Worm (Caenorhabditis elegans) whole organism, young adult: ENCODE data around the gene puf-5.
A peak's percentile ranks its signal among the peaks of the same experiment; 100 is the strongest.

Experiments used
- B0019.2 ChIP-seq: fragments of 200-800 bp; sonication (Bioruptor generic); conservative IDR thresholded peaks from 2 replicates; pipeline ENCODE4 v1.3.6; 2022; ENCODE audit warnings: missing genetic modification reagents, missing genetic modification characterization, missing compliant biosample characterization
- F10E7.11 ChIP-seq: sonication (generic microtip); optimal IDR thresholded peaks from 2 replicates; lab custom pipeline; 2017; ENCODE audit warnings: mild to moderate bottlenecking, missing genetic modification characterization, moderate library complexity, missing compliant biosample characterization
- F37B4.10 ChIP-seq: fragments of 200-800 bp; sonication (Bioruptor generic); IDR thresholded peaks from 2 replicates; pipeline ENCODE4 v1.3.6; 2022; ENCODE audit warnings: missing genetic modification characterization, missing compliant biosample characterization
- F39B2.1 ChIP-seq: fragments of 200-800 bp; sonication (Bioruptor generic); IDR thresholded peaks from 2 replicates; pipeline ENCODE4 v1.3.6; 2022; ENCODE audit warnings: missing genetic modification reagents, missing genetic modification characterization, missing compliant biosample characterization
- F52B5.7 ChIP-seq: sonication (generic microtip); optimal IDR thresholded peaks from 2 replicates; lab custom pipeline; 2016; ENCODE audit warnings: mild to moderate bottlenecking, missing genetic modification characterization, missing compliant biosample characterization
- K12H6.12 ChIP-seq: fragments of 200-800 bp; sonication (Bioruptor generic); optimal IDR thresholded peaks from 2 replicates; lab custom pipeline; 2018; ENCODE audit warnings: mild to moderate bottlenecking, missing genetic modification characterization, missing compliant biosample characterization
- T26A5.8 ChIP-seq: sonication (generic microtip); optimal IDR thresholded peaks from 2 replicates; lab custom pipeline; 2016; ENCODE audit warnings: missing genetic modification characterization, missing compliant biosample characterization
- Y56A3A.18 ChIP-seq: fragments of 200-800 bp; sonication (Bioruptor generic); IDR thresholded peaks from 2 replicates; pipeline ENCODE4 v1.3.6; 2022; ENCODE audit warnings: missing genetic modification reagents, missing genetic modification characterization, missing compliant biosample characterization
- Y79H2A.3 ChIP-seq: fragments of 200-800 bp; sonication (Bioruptor generic); conservative IDR thresholded peaks from 2 replicates; pipeline ENCODE4 v1.3.6; 2022; ENCODE audit warnings: missing genetic modification reagents, missing genetic modification characterization, missing compliant biosample characterization
- Y95B8A.8 ChIP-seq: fragments of 200-800 bp; sonication (Bioruptor generic); IDR thresholded peaks from 2 replicates; pipeline ENCODE4 v1.3.6; 2022; ENCODE audit warnings: missing genetic modification reagents, missing genetic modification characterization, missing compliant biosample characterization
- aptf-3 ChIP-seq: fragments of 200-800 bp; sonication (Bioruptor generic); IDR thresholded peaks from 2 replicates; pipeline ENCODE4 v1.3.6; 2022; ENCODE audit warnings: missing genetic modification characterization, missing compliant biosample characterization
- bed-2 ChIP-seq: fragments of 200-800 bp; sonication (Bioruptor generic); IDR thresholded peaks from 2 replicates; pipeline ENCODE4 v1.3.6; 2022; ENCODE audit warnings: missing genetic modification reagents, missing genetic modification characterization, missing compliant biosample characterization
- cebp-1 ChIP-seq, 2 experiments: fragments of 200-800 bp in 1 of 2; sonication (Bioruptor generic) in 1 of 2; sonication (generic microtip) in 1 of 2; IDR thresholded peaks in 1 of 2; optimal IDR thresholded peaks in 1 of 2; 2 replicates each; pipeline versions ENCODE4 v1.3.6 to Lab custom; 2017 to 2022; ENCODE audit warnings: missing compliant biosample characterization in 2 of 2, missing genetic modification characterization in 2 of 2, mild to moderate bottlenecking in 1 of 2, missing genetic modification reagents in 1 of 2, moderate library complexity in 1 of 2
- ceh-100 ChIP-seq: fragments of 200-800 bp; sonication (Bioruptor generic); IDR thresholded peaks from 2 replicates; pipeline ENCODE4 v1.3.6; 2022; ENCODE audit warnings: missing genetic modification reagents, missing genetic modification characterization, missing compliant biosample characterization
- ceh-40 ChIP-seq: fragments of 200-800 bp; sonication (Bioruptor generic); IDR thresholded peaks from 2 replicates; pipeline ENCODE4 v1.3.6; 2022; ENCODE audit warnings: missing genetic modification characterization, missing compliant biosample characterization
- dox-1 ChIP-seq: fragments of 200-800 bp; sonication (Bioruptor generic); IDR thresholded peaks from 2 replicates; pipeline ENCODE4 v1.3.6; 2022; ENCODE audit warnings: missing genetic modification reagents, missing genetic modification characterization, missing compliant biosample characterization
- gei-17 ChIP-seq: fragments of 200-800 bp; sonication (Bioruptor generic); optimal IDR thresholded peaks from 2 replicates; lab custom pipeline; 2018; ENCODE audit warnings: mild to moderate bottlenecking, missing genetic modification characterization, missing compliant biosample characterization
- hlh-12 ChIP-seq: sonication (generic microtip); optimal IDR thresholded peaks from 2 replicates; lab custom pipeline; 2016; ENCODE audit warnings: missing genetic modification characterization, missing compliant biosample characterization
- hlh-26 ChIP-seq: fragments of 200-800 bp; sonication (Bioruptor generic); conservative IDR thresholded peaks from 2 replicates; pipeline ENCODE4 v1.3.6; 2022; ENCODE audit warnings: missing genetic modification reagents, missing genetic modification characterization, missing compliant biosample characterization
- lin-26 ChIP-seq: fragments of 200-800 bp; sonication (Bioruptor generic); IDR thresholded peaks from 2 replicates; pipeline ENCODE4 v1.3.6; 2022; ENCODE audit warnings: missing genetic modification reagents, missing genetic modification characterization, missing compliant biosample characterization
- lin-35 ChIP-seq, 3 experiments: fragments of 150-350 bp in 2 of 3; sonication (generic microtip) in 1 of 3; optimal IDR thresholded peaks; 2 replicates each; lab custom pipeline; 2014 to 2018; ENCODE audit warnings: missing biosample characterization in 3 of 3, missing genetic modification characterization in 3 of 3, missing genetic modification reagents in 3 of 3
- lsy-27 ChIP-seq: sonication (generic microtip); optimal IDR thresholded peaks from 2 replicates; lab custom pipeline; 2017; ENCODE audit warnings: missing genetic modification characterization, mild to moderate bottlenecking, missing compliant biosample characterization, antibody characterized with exemption, missing genotype, borderline replicate concordance; ENCODE audit not compliant: insufficient read depth
- madf-6 ChIP-seq: fragments of 200-800 bp; sonication (Bioruptor generic); IDR thresholded peaks from 2 replicates; pipeline ENCODE4 v1.3.6; 2022; ENCODE audit warnings: missing genetic modification reagents, missing genetic modification characterization, missing compliant biosample characterization
- nhr-80 ChIP-seq: sonication (generic microtip); optimal IDR thresholded peaks from 2 replicates; lab custom pipeline; 2016; ENCODE audit warnings: missing genetic modification characterization, missing compliant biosample characterization
- rcor-1 ChIP-seq: fragments of 200-800 bp; sonication (Bioruptor generic); IDR thresholded peaks from 2 replicates; pipeline ENCODE4 v1.3.6; 2022; ENCODE audit warnings: missing genetic modification reagents, missing genetic modification characterization, missing compliant biosample characterization
- rec-8 ChIP-seq, 2 experiments: sonication (generic microtip); optimal IDR thresholded peaks; 2 replicates each; lab custom pipeline; 2016; ENCODE audit warnings: mild to moderate bottlenecking in 2 of 2, missing genetic modification characterization in 2 of 2, missing genetic modification reagents in 2 of 2, missing genotype in 2 of 2, missing biosample characterization in 1 of 2, missing compliant biosample characterization in 1 of 2, moderate library complexity in 1 of 2
- repo-1 ChIP-seq: sonication (generic microtip); optimal IDR thresholded peaks from 2 replicates; lab custom pipeline; 2017; ENCODE audit warnings: mild to moderate bottlenecking, missing genetic modification characterization, missing compliant biosample characterization
- snpc-3.4 ChIP-seq: sonication (generic microtip); optimal IDR thresholded peaks from 2 replicates; lab custom pipeline; 2017; ENCODE audit warnings: missing genetic modification characterization, mild to moderate bottlenecking, missing compliant biosample characterization, antibody characterized with exemption, moderate library complexity, missing genotype, missing genetic modification reagents
- somi-1 ChIP-seq: fragments of 200-800 bp; sonication (Bioruptor generic); optimal IDR thresholded peaks from 2 replicates; lab custom pipeline; 2018; ENCODE audit warnings: mild to moderate bottlenecking, missing genetic modification characterization, missing compliant biosample characterization
- unc-62 ChIP-seq: fragments of 150-350 bp; optimal IDR thresholded peaks from 2 replicates; lab custom pipeline; 2014; ENCODE audit warnings: missing biosample characterization, missing genetic modification reagents, missing genetic modification characterization
- xnd-1 ChIP-seq: sonication (generic microtip); optimal IDR thresholded peaks from 2 replicates; lab custom pipeline; 2016; ENCODE audit warnings: missing genotype, missing genetic modification reagents, missing genetic modification characterization, missing compliant biosample characterization
- ztf-18 ChIP-seq: sonication (generic microtip); optimal IDR thresholded peaks from 2 replicates; lab custom pipeline; 2016; ENCODE audit warnings: missing genotype, mild to moderate bottlenecking, missing genetic modification characterization, missing compliant biosample characterization
- ztf-26 ChIP-seq: sonication (generic microtip); optimal IDR thresholded peaks from 2 replicates; lab custom pipeline; 2017; ENCODE audit warnings: missing genetic modification characterization, missing compliant biosample characterization
- ztf-3 ChIP-seq: fragments of 200-800 bp; sonication (Bioruptor generic); optimal IDR thresholded peaks from 2 replicates; lab custom pipeline; 2018; ENCODE audit warnings: mild to moderate bottlenecking, missing genetic modification characterization, missing compliant biosample characterization

The puf-5 gene

DNA sequence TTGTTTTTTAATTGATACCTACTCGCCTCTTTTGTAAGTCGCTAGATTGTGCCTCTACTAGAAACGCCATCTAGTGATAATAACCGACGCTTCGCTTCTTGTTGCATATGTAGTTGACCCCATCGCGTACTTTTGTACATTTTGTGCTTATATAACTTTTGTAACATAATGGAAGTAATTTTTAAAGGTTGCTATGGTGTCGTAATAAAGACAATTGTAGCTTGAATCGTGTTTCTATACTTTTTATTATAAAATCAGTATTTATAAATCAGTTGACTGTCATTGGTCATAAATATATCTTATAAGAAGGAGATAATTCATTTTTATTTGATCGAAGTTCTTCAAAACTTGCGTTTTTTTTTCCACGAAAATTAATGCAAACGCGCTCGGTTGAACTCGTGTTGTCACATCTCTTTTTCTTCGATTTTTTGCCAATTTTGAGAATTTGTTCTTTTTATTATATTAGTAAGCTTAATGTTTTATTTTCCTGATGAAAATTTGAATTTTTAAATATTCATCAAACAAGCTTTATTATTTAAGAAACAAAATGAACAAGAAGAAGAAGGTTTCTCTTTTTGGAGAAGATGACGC, 2.3 kb downstream of the puf-5 start, which contains the start of gene F54C9.9 (continued):
- TF ChIP-seq ztf-18 (tag; lab: Kevin White, UChicago) (no peak), cebp-1 (GFP tag; IDR thresholded peaks at IDR 0.05; lab: Robert Waterston, UW) (no peak), cebp-1 (tag; optimal IDR thresholded peaks at IDR 0.05; lab: Kevin White, UChicago) (peak; percentile 39), ceh-40 (GFP tag; lab: Robert Waterston, UW) (0 out of 2 replicates have a peak, but pooled peaks have one; percentile 2)
- TF ChIP-seq, all 124 proteins: peak for 36

- 0 out of 2 replicates have a peak, but pooled peaks have one; percentile 6 for TF ChIP-seq aptf-3 (GFP tag; lab: Robert Waterston, UW)
- TF ChIP-seq F39B2.1 (GFP tag; lab: Robert Waterston, UW) = no peak
- TF ChIP-seq gei-17 (GFP tag; lab: Kevin White, UChicago) = no peak
Observed at ce11 chrII:8581700-8582099, 6.4 kb downstream of the puf-5 start, which contains the start of gene arl-1. TSS of gene arl-1 (plus strand) at chrII:8582000.

DNA sequence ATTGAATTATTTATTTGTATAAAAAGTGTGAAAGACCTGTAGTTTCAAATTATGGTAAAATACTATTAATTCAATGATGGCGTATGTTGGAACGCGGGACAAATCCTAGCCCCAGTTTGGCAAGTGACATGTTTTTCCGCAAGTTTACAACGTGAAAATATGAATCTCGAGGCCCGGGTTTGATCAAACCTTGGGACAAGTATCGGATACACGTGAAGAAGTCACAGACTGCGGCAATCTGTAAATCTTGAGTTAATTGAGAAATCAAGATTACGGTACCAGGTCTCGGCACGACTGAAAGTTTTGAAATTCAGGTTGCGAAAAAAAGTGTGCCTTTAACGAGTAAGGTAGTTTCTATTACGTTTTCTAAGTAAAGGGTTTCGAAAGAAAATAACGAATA, 7.7 kb downstream of the puf-5 start:
- no peak for TF ChIP-seq F37B4.10
- no peak for TF ChIP-seq ceh-100
- no peak for TF ChIP-seq dox-1
- TF ChIP-seq F52B5.7 (tag; lab: Kevin White, UChicago) = no peak
- no peak for TF ChIP-seq bed-2 (GFP tag; lab: Robert Waterston, UW)
- TF ChIP-seq ztf-3 (GFP tag; lab: Kevin White, UChicago) = no peak
- no peak for TF ChIP-seq B0019.2 (GFP tag; lab: Robert Waterston, UW)
- no peak for TF ChIP-seq nhr-80 (tag; lab: Kevin White, UChicago)
- TF ChIP-seq K12H6.12 (tag; lab: Kevin White, UChicago) = no peak
- TF ChIP-seq T26A5.8 (tag; lab: Kevin White, UChicago) = no peak
- no peak for TF ChIP-seq rec-8 (tag; optimal IDR thresholded peaks at IDR 0.05; lab: Kevin White, UChicago)
- no peak for TF ChIP-seq cebp-1 (GFP tag; IDR thresholded peaks at IDR 0.05; lab: Robert Waterston, UW)
- peak; percentile 7 for TF ChIP-seq cebp-1 (tag; optimal IDR thresholded peaks at IDR 0.05; lab: Kevin White, UChicago)
- no peak for TF ChIP-seq xnd-1 (tag; lab: Kevin White, UChicago)
- TF ChIP-seq snpc-3.4 (tag; lab: Kevin White, UChicago) = no peak
- TF ChIP-seq madf-6 (GFP tag; lab: Robert Waterston, UW) = 0 out of 2 replicates have a peak, but pooled peaks have one; percentile 24
- peak; percentile 55; the same call in 1 of the 2 replicates for TF ChIP-seq lin-26 (GFP tag; lab: Robert Waterston, UW)
- TF ChIP-seq ztf-18 (tag; lab: Kevin White, UChicago) = no peak
- no peak for TF ChIP-seq lsy-27 (tag; lab: Kevin White, UChicago)
- no peak for TF ChIP-seq ceh-40 (GFP tag; lab: Robert Waterston, UW)
- peak; percentile 22; the same call in 1 of the 2 replicates for TF ChIP-seq aptf-3 (GFP tag; lab: Robert Waterston, UW)
- no peak for TF ChIP-seq Y79H2A.3
- no peak for TF ChIP-seq unc-62 (GFP tag; lab: Kevin White, UChicago)

- TF ChIP-seq ztf-3 (GFP tag; lab: Kevin White, UChicago) (no peak), somi-1 (GFP tag; lab: Kevin White, UChicago) (peak; percentile 35), Y95B8A.8 (no peak), gei-17 (GFP tag; lab: Kevin White, UChicago) (no peak), hlh-12 (tag; lab: Kevin White, UChicago) (no peak), rcor-1 (no peak), Y79H2A.3 (no peak), cebp-1 (GFP tag; IDR thresholded peaks at IDR 0.05; lab: Robert Waterston, UW) (peak; percentile 41; the same call in 1 of the 2 replicates), cebp-1 (tag; optimal IDR thresholded peaks at IDR 0.05; lab: Kevin White, UChicago) (peak; percentile 87), dox-1 (no peak), lin-26 (GFP tag; lab: Robert Waterston, UW) (no peak), hlh-26 (GFP tag; lab: Robert Waterston, UW) (no peak), repo-1 (tag; lab: Kevin White, UChicago) (no peak), T26A5.8 (tag; lab: Kevin White, UChicago) (no peak), F10E7.11 (tag; lab: Kevin White, UChicago) (no peak), ztf-26 (tag; lab: Kevin White, UChicago) (no peak), Y56A3A.18 (GFP tag; lab: Robert Waterston, UW) (no peak), lin-35 (GFP tag; optimal IDR thresholded peaks at IDR 0.05; lab: Kevin White, UChicago) (peak in 1 of 3 experiments; percentile 20)
Observed at ce11 chrII:8585036-8585627, 9.8 kb downstream of the puf-5 start, which contains the start of gene F54C9.11. TSS of gene F54C9.11 (minus strand) at chrII:8585086.
